Worm (Caenorhabditis elegans): ENCODE data around the gene F54D5.4.

The F54D5.4 gene

ce11 chrII:11612034-11612723 lies 42.6 kb downstream of the F54D5.4 start, which contains the start of gene F07A11.5:
TSS of gene F07A11.5 (plus strand) at chrII:11612300.
- no peak for TF ChIP-seq flt-1 (GFP tag; IDR thresholded peaks at IDR 0.05)
- TF ChIP-seq ztf-29 (GFP tag; IDR thresholded peaks at IDR 0.05), result no peak
- TF ChIP-seq ref-1 (GFP tag; conservative IDR thresholded peaks at IDR 0.05), result no peak
- no peak for TF ChIP-seq cog-1 (tag; optimal IDR thresholded peaks at IDR 0.05)
- TF ChIP-seq ztf-23 (GFP tag; IDR thresholded peaks at IDR 0.05), result no peak
- TF ChIP-seq tab-1 (GFP tag; IDR thresholded peaks at IDR 0.05), result no peak

ce11 chrII:11614103-11614857 lies 44.7 kb downstream of the F54D5.4 start:
- no peak for TF ChIP-seq cog-1 (tag; optimal IDR thresholded peaks at IDR 0.05)
- TF ChIP-seq med-1 (GFP tag; optimal IDR thresholded peaks at IDR 0.05; ENCODE audit: insufficient read depth), result no peak
- no peak for TF ChIP-seq ref-1 (GFP tag; conservative IDR thresholded peaks at IDR 0.05)
- TF ChIP-seq ztf-29 (GFP tag; IDR thresholded peaks at IDR 0.05), result no peak
- TF ChIP-seq T22C8.4 (GFP tag; IDR thresholded peaks at IDR 0.05), result no peak
- TF ChIP-seq ztf-23 (GFP tag; IDR thresholded peaks at IDR 0.05), result no peak
- TF ChIP-seq klf-2 (GFP tag; conservative IDR thresholded peaks at IDR 0.05), result no peak
- no peak for TF ChIP-seq flt-1 (GFP tag; IDR thresholded peaks at IDR 0.05)
- no peak for TF ChIP-seq tab-1 (GFP tag; IDR thresholded peaks at IDR 0.05)

ce11 chrII:11616333-11616942 lies 46.8 kb downstream of the F54D5.4 start:
- TF ChIP-seq ztf-29 (GFP tag; IDR thresholded peaks at IDR 0.05), result no peak
- TF ChIP-seq flt-1 (GFP tag; IDR thresholded peaks at IDR 0.05), result no peak
- no peak for TF ChIP-seq klf-2 (GFP tag; conservative IDR thresholded peaks at IDR 0.05)
- 0 out of 2 replicates have a peak, but pooled peaks have one; percentile 21 for TF ChIP-seq ztf-23 (GFP tag; IDR thresholded peaks at IDR 0.05)
- TF ChIP-seq T22C8.4 (GFP tag; IDR thresholded peaks at IDR 0.05), result no peak
- no peak for TF ChIP-seq ref-1 (GFP tag; conservative IDR thresholded peaks at IDR 0.05)
- no peak for TF ChIP-seq med-1 (GFP tag; optimal IDR thresholded peaks at IDR 0.05; ENCODE audit: insufficient read depth)

- TF ChIP-seq T22C8.4 (GFP tag; IDR thresholded peaks at IDR 0.05) (no peak), flt-1 (GFP tag; IDR thresholded peaks at IDR 0.05) (peak; percentile 29; the same call in 1 of the 2 replicates)
These were observed 48.1 kb downstream of the F54D5.4 start for ce11 chrII:11617715-11618114.

ce11 chrII:11619171-11619570 lies 49.6 kb downstream of the F54D5.4 start:
- TF ChIP-seq tab-1 (GFP tag; IDR thresholded peaks at IDR 0.05) (no peak), T22C8.4 (GFP tag; IDR thresholded peaks at IDR 0.05) (no peak), med-1 (GFP tag; optimal IDR thresholded peaks at IDR 0.05; ENCODE audit: insufficient read depth) (no peak), cog-1 (tag; optimal IDR thresholded peaks at IDR 0.05) (no peak)

- no peak for TF ChIP-seq cog-1 (tag; optimal IDR thresholded peaks at IDR 0.05)
- TF ChIP-seq ztf-29 (GFP tag; IDR thresholded peaks at IDR 0.05), result no peak
- no peak for TF ChIP-seq ref-1 (GFP tag; conservative IDR thresholded peaks at IDR 0.05)
- peak; percentile 33; the same call in 1 of the 2 replicates for TF ChIP-seq flt-1 (GFP tag; IDR thresholded peaks at IDR 0.05)
- TF ChIP-seq T22C8.4 (GFP tag; IDR thresholded peaks at IDR 0.05), result no peak
These were observed 50.3 kb downstream of the F54D5.4 start for ce11 chrII:11619895-11620439.

Data from whole organism, midembryonic.